Worm (Caenorhabditis elegans) whole organism, L4 larva: ENCODE data around the gene nimk-1.
A peak's percentile ranks its signal among the peaks of the same experiment; 100 is the strongest.

Source experiments
- D1046.2 ChIP-seq: fragments of 200-800 bp; sonication (Bioruptor generic); IDR thresholded peaks from 2 replicates; pipeline ENCODE4 v1.3.6; 2022; ENCODE audit warnings: missing genetic modification characterization, missing compliant biosample characterization
- F26F4.8 ChIP-seq: fragments of 200-800 bp; sonication (Bioruptor generic); conservative IDR thresholded peaks from 2 replicates; pipeline ENCODE4 v1.3.6; 2022; ENCODE audit warnings: missing genetic modification characterization, missing compliant biosample characterization
- F44E2.7 ChIP-seq: fragments of 200-800 bp; sonication (Bioruptor generic); IDR thresholded peaks from 2 replicates; pipeline ENCODE4 v2.1.2; 2022; ENCODE audit warnings: missing genetic modification characterization, missing compliant biosample characterization
- F49E8.2 ChIP-seq: sonication (generic microtip); optimal IDR thresholded peaks from 2 replicates; lab custom pipeline; 2016; ENCODE audit warnings: missing compliant biosample characterization, mild to moderate bottlenecking, missing genetic modification characterization, borderline replicate concordance
- T26A8.4 ChIP-seq: fragments of 200-800 bp; sonication (Bioruptor generic); IDR thresholded peaks from 2 replicates; pipeline ENCODE4 v1.3.6; 2022; ENCODE audit warnings: missing genetic modification characterization, missing compliant biosample characterization
- Y48G9A.11 ChIP-seq: fragments of 200-800 bp; sonication (Bioruptor generic); IDR thresholded peaks from 2 replicates; pipeline ENCODE4 v1.3.6; 2022; ENCODE audit warnings: missing genetic modification reagents, missing genetic modification characterization, missing compliant biosample characterization
- Y5F2A.4 ChIP-seq: fragments of 200-800 bp; sonication (Bioruptor generic); optimal IDR thresholded peaks from 2 replicates; lab custom pipeline; 2018; ENCODE audit warnings: mild to moderate bottlenecking, missing genetic modification characterization, missing compliant biosample characterization
- ZK337.2 ChIP-seq: fragments of 200-800 bp; sonication (Bioruptor generic); IDR thresholded peaks from 2 replicates; pipeline ENCODE4 v1.3.6; 2022; ENCODE audit warnings: missing genetic modification reagents, missing genetic modification characterization, missing compliant biosample characterization
- aha-1 ChIP-seq: fragments of 150-350 bp; peaks from one replicate; lab custom pipeline; 2014; ENCODE audit warnings: missing biosample characterization, missing genetic modification characterization
- arid-1 ChIP-seq: fragments of 200-800 bp; sonication (Bioruptor generic); conservative IDR thresholded peaks from 2 replicates; pipeline ENCODE4 v1.3.6; 2022; ENCODE audit warnings: missing genetic modification reagents, missing genetic modification characterization, missing compliant biosample characterization
- attf-4 ChIP-seq: sonication (generic microtip); optimal IDR thresholded peaks from 3 replicates; lab custom pipeline; 2017; ENCODE audit warnings: missing biosample characterization, missing genetic modification characterization
- ceh-44 ChIP-seq: fragments of 200-800 bp; sonication (Bioruptor generic); IDR thresholded peaks from 2 replicates; pipeline ENCODE4 v1.3.6; 2022; ENCODE audit warnings: missing genetic modification reagents, missing genetic modification characterization, missing compliant biosample characterization
- ceh-62 ChIP-seq: sonication (generic microtip); optimal IDR thresholded peaks from 2 replicates; lab custom pipeline; 2017; ENCODE audit warnings: missing biosample characterization, missing genetic modification characterization
- daf-16 ChIP-seq, 3 experiments: sonication (generic microtip); optimal IDR thresholded peaks; 2 replicates each; lab custom pipeline; 2016 to 2017; ENCODE audit warnings: missing genetic modification characterization in 3 of 3, missing genetic modification reagents in 3 of 3, mild to moderate bottlenecking in 2 of 3, missing compliant biosample characterization in 2 of 3, missing biosample characterization in 1 of 3, moderate library complexity in 1 of 3
- daf-19 ChIP-seq: fragments of 200-800 bp; sonication (Bioruptor generic); conservative IDR thresholded peaks from 2 replicates; pipeline ENCODE4 v1.3.6; 2022; ENCODE audit warnings: missing genetic modification characterization, missing compliant biosample characterization
- dmd-6 ChIP-seq: fragments of 200-800 bp; sonication (Bioruptor generic); IDR thresholded peaks from 2 replicates; pipeline ENCODE4 v1.3.6; 2022; ENCODE audit warnings: missing genetic modification reagents, missing genetic modification characterization, missing compliant biosample characterization
- dmd-8 ChIP-seq: fragments of 200-800 bp; sonication (Bioruptor generic); IDR thresholded peaks from 2 replicates; pipeline ENCODE4 v1.3.6; 2022; ENCODE audit warnings: missing genetic modification characterization, missing compliant biosample characterization
- duxl-1 ChIP-seq: sonication (generic microtip); optimal IDR thresholded peaks from 2 replicates; lab custom pipeline; 2016; ENCODE audit warnings: mild to moderate bottlenecking, missing genetic modification characterization, moderate library complexity, missing compliant biosample characterization; ENCODE audit not compliant: poor library complexity
- dve-1 ChIP-seq: sonication (generic microtip); optimal IDR thresholded peaks from 2 replicates; lab custom pipeline; 2017; ENCODE audit warnings: antibody characterized with exemption, mild to moderate bottlenecking, missing genetic modification characterization, missing compliant biosample characterization; ENCODE audit not compliant: insufficient read depth
- fos-1 ChIP-seq: fragments of 150-350 bp; optimal IDR thresholded peaks from 2 replicates; lab custom pipeline; 2014; ENCODE audit warnings: missing biosample characterization, missing genetic modification characterization
- gei-8 ChIP-seq: fragments of 200-800 bp; sonication (Bioruptor generic); optimal IDR thresholded peaks from 2 replicates; lab custom pipeline; 2018; ENCODE audit warnings: mild to moderate bottlenecking, missing genetic modification characterization, missing compliant biosample characterization
- hlh-11 ChIP-seq: fragments of 200-800 bp; sonication (Bioruptor generic); optimal IDR thresholded peaks from 2 replicates; lab custom pipeline; 2018; ENCODE audit warnings: mild to moderate bottlenecking, missing genetic modification characterization, missing compliant biosample characterization
- hlh-30 ChIP-seq: sonication (generic microtip); optimal IDR thresholded peaks from 2 replicates; lab custom pipeline; 2017; ENCODE audit warnings: antibody characterized with exemption, mild to moderate bottlenecking, missing genetic modification characterization, missing compliant biosample characterization; ENCODE audit not compliant: insufficient read depth
- lim-7 ChIP-seq: fragments of 200-800 bp; sonication (Bioruptor generic); IDR thresholded peaks from 2 replicates; pipeline ENCODE4 v1.3.6; 2022; ENCODE audit warnings: missing genetic modification characterization, missing compliant biosample characterization
- lin-1 ChIP-seq: fragments of 200-800 bp; sonication (Bioruptor generic); IDR thresholded peaks from 2 replicates; pipeline ENCODE4 v1.3.6; 2022; ENCODE audit warnings: missing genetic modification reagents, missing genetic modification characterization, missing compliant biosample characterization
- lin-13 ChIP-seq: fragments of 150-350 bp; optimal IDR thresholded peaks from 2 replicates; lab custom pipeline; 2014; ENCODE audit warnings: missing biosample characterization, missing genetic modification reagents, missing genetic modification characterization
- lin-29 ChIP-seq: fragments of 200-800 bp; sonication (Bioruptor generic); IDR thresholded peaks from 2 replicates; pipeline ENCODE4 v1.3.6; 2022; ENCODE audit warnings: missing genetic modification reagents, missing genetic modification characterization, missing compliant biosample characterization
- lin-39 ChIP-seq: fragments of 150-350 bp; optimal IDR thresholded peaks from 2 replicates; lab custom pipeline; 2014; ENCODE audit warnings: missing biosample characterization, missing genetic modification reagents, missing genetic modification characterization
- lir-3 ChIP-seq: sonication (generic microtip); optimal IDR thresholded peaks from 2 replicates; lab custom pipeline; 2016; ENCODE audit warnings: mild to moderate bottlenecking, missing genetic modification characterization, missing compliant biosample characterization
- madf-5 ChIP-seq, 2 experiments: fragments of 200-800 bp; sonication (Bioruptor generic); IDR thresholded peaks; 2 replicates each; pipeline ENCODE4 v1.3.6; 2022; ENCODE audit warnings: missing compliant biosample characterization in 2 of 2, missing genetic modification characterization in 2 of 2
- madf-9 ChIP-seq: fragments of 200-800 bp; sonication (Bioruptor generic); conservative IDR thresholded peaks from 2 replicates; pipeline ENCODE4 v1.3.6; 2022; ENCODE audit warnings: missing genetic modification reagents, missing genetic modification characterization, missing compliant biosample characterization
- mdt-29 ChIP-seq: fragments of 200-800 bp; sonication (Bioruptor generic); IDR thresholded peaks from 2 replicates; pipeline ENCODE4 v1.3.6; 2022; ENCODE audit warnings: missing genetic modification reagents, missing genetic modification characterization, missing compliant biosample characterization
- mxl-2 ChIP-seq: fragments of 200-800 bp; sonication (Bioruptor generic); conservative IDR thresholded peaks from 2 replicates; pipeline ENCODE4 v1.3.6; 2022; ENCODE audit warnings: missing genetic modification reagents, missing genetic modification characterization, missing compliant biosample characterization
- nhr-10 ChIP-seq: fragments of 150-350 bp; optimal IDR thresholded peaks from 2 replicates; lab custom pipeline; 2014; ENCODE audit warnings: missing biosample characterization, missing genetic modification characterization
- nhr-102 ChIP-seq: sonication (generic microtip); optimal IDR thresholded peaks from 2 replicates; lab custom pipeline; 2016; ENCODE audit warnings: mild to moderate bottlenecking, missing genetic modification characterization, moderate library complexity, missing compliant biosample characterization
- nhr-48 ChIP-seq: sonication (generic microtip); optimal IDR thresholded peaks from 2 replicates; lab custom pipeline; 2016; ENCODE audit warnings: mild to moderate bottlenecking, missing genetic modification characterization, missing compliant biosample characterization
- pha-4 ChIP-seq, 2 experiments: fragments of 150-350 bp in 1 of 2; fragments of 200-800 bp in 1 of 2; sonication (Bioruptor generic) in 1 of 2; IDR thresholded peaks in 1 of 2; optimal IDR thresholded peaks in 1 of 2; 2 replicates each; pipeline versions ENCODE4 v1.3.6 to Lab custom; 2014 to 2022; ENCODE audit warnings: missing genetic modification characterization in 2 of 2, missing genetic modification reagents in 2 of 2, missing biosample characterization in 1 of 2, missing compliant biosample characterization in 1 of 2
- set-16 ChIP-seq: fragments of 200-800 bp; sonication (Bioruptor generic); IDR thresholded peaks from 2 replicates; pipeline ENCODE4 v1.3.6; 2022; ENCODE audit warnings: missing genetic modification reagents, missing genetic modification characterization, missing compliant biosample characterization
- snpc-1.2 ChIP-seq: fragments of 200-800 bp; sonication (Bioruptor generic); IDR thresholded peaks from 2 replicates; pipeline ENCODE4 v1.3.6; 2022; ENCODE audit warnings: missing genetic modification reagents, missing genetic modification characterization, missing compliant biosample characterization
- spr-3 ChIP-seq: fragments of 200-800 bp; sonication (Bioruptor generic); optimal IDR thresholded peaks from 2 replicates; lab custom pipeline; 2018; ENCODE audit warnings: mild to moderate bottlenecking, missing genetic modification characterization, missing compliant biosample characterization
- tra-1 ChIP-seq: fragments of 200-800 bp; sonication (Bioruptor generic); IDR thresholded peaks from 2 replicates; pipeline ENCODE4 v1.3.6; 2022; ENCODE audit warnings: missing genetic modification reagents, missing genetic modification characterization, missing compliant biosample characterization
- unc-130 ChIP-seq: sonication (generic microtip); optimal IDR thresholded peaks from 2 replicates; lab custom pipeline; 2016; ENCODE audit warnings: missing genetic modification reagents, missing genetic modification characterization, missing compliant biosample characterization
- zfp-2 ChIP-seq: sonication (generic microtip); optimal IDR thresholded peaks from 2 replicates; lab custom pipeline; 2016; ENCODE audit warnings: mild to moderate bottlenecking, missing genetic modification characterization, missing compliant biosample characterization
- zip-2 ChIP-seq: fragments of 150-350 bp; optimal IDR thresholded peaks from 2 replicates; lab custom pipeline; 2014; ENCODE audit warnings: missing biosample characterization, missing genetic modification characterization

The nimk-1 gene

ce11 chrII:12541670-12542080, 6.1 kb downstream of the nimk-1 start (continued):
- TF ChIP-seq dmd-8 (GFP tag; lab: Robert Waterston, UW) (0 out of 2 replicates have a peak, but pooled peaks have one; percentile 62), unc-130 (GFP tag; lab: Kevin White, UChicago) (peak; percentile 62), nhr-48 (tag; lab: Kevin White, UChicago) (peak; percentile 32), daf-16 (GFP tag; optimal IDR thresholded peaks at IDR 0.05; lab: Kevin White, UChicago) (peak in 1 of 2 experiments; percentile 84), daf-16 (tag; optimal IDR thresholded peaks at IDR 0.05; lab: Kevin White, UChicago) (peak; percentile 74), spr-3 (GFP tag; lab: Kevin White, UChicago) (peak; percentile 47), dve-1 (peak; percentile 74), T26A8.4 (GFP tag; lab: Robert Waterston, UW) (peak; percentile 77), lim-7 (GFP tag; lab: Robert Waterston, UW) (peak; percentile 85), ZK337.2 (0 out of 2 replicates have a peak, but pooled peaks have one; percentile 52), daf-19 (GFP tag; lab: Robert Waterston, UW) (peak; percentile 84), nhr-102 (tag; lab: Kevin White, UChicago) (peak; percentile 72), zip-2 (peak; percentile 47), duxl-1 (tag; lab: Kevin White, UChicago) (peak; percentile 65), madf-5 (GFP tag; IDR thresholded peaks at IDR 0.05; lab: Robert Waterston, UW) (peak in 1 of 2 experiments; percentile 68; a peak in 1 of 4 replicates), Y5F2A.4 (GFP tag; lab: Kevin White, UChicago) (peak; percentile 66), hlh-11 (tag; lab: Kevin White, UChicago) (peak; percentile 15), dmd-6 (GFP tag; lab: Robert Waterston, UW) (peak; percentile 47), zfp-2 (tag; lab: Kevin White, UChicago) (peak; percentile 23), snpc-1.2 (peak; percentile 66; the same call in 1 of the 2 replicates), set-16 (GFP tag; lab: Robert Waterston, UW) (peak; percentile 15; the same call in 1 of the 2 replicates), mxl-2 (GFP tag; lab: Robert Waterston, UW) (0 out of 2 replicates have a peak, but pooled peaks have one; percentile 27), ceh-44 (peak; percentile 73; the same call in 1 of the 2 replicates)

ce11 chrII:12542594-12542997, 7.0 kb downstream of the nimk-1 start:
- TF ChIP-seq D1046.2 (GFP tag; lab: Robert Waterston, UW) (0 out of 2 replicates have a peak, but pooled peaks have one; percentile 49), lim-7 (GFP tag; lab: Robert Waterston, UW) (peak; percentile 74), gei-8 (peak; percentile 26), ZK337.2 (0 out of 2 replicates have a peak, but pooled peaks have one; percentile 40), ceh-62 (no peak), nhr-10 (tag; lab: Kevin White, UChicago) (no peak), pha-4 (GFP tag; IDR thresholded peaks at IDR 0.05; lab: Robert Waterston, UW) (peak; percentile 45; the same call in 1 of the 2 replicates), pha-4 (tag; optimal IDR thresholded peaks at IDR 0.05; lab: Kevin White, UChicago) (no peak), daf-16 (GFP tag; optimal IDR thresholded peaks at IDR 0.05; lab: Kevin White, UChicago) (peak; percentile 42 to 84), daf-16 (tag; optimal IDR thresholded peaks at IDR 0.05; lab: Kevin White, UChicago) (no peak), dmd-6 (GFP tag; lab: Robert Waterston, UW) (peak; percentile 40), mdt-29 (no peak), lin-1 (peak; percentile 49; the same call in 1 of the 2 replicates), F49E8.2 (tag; lab: Kevin White, UChicago) (peak; percentile 4), F44E2.7 (0 out of 2 replicates have a peak, but pooled peaks have one; percentile 68), ceh-44 (no peak), nhr-48 (tag; lab: Kevin White, UChicago) (peak; percentile 9), lin-39 (tag; lab: Kevin White, UChicago) (no peak), lin-13 (GFP tag; lab: Kevin White, UChicago) (peak; percentile 54), fos-1 (tag; lab: Kevin White, UChicago) (no peak), aha-1 (tag; lab: Kevin White, UChicago) (no peak), dmd-8 (GFP tag; lab: Robert Waterston, UW) (peak; percentile 62; the same call in 1 of the 2 replicates), zip-2 (peak; percentile 36), tra-1 (GFP tag; lab: Robert Waterston, UW) (peak; percentile 60; the same call in 1 of the 2 replicates), hlh-11 (tag; lab: Kevin White, UChicago) (peak; percentile 3), madf-9 (GFP tag; lab: Robert Waterston, UW) (0 out of 2 replicates have a peak, but pooled peaks have one; percentile 36), hlh-30 (tag; lab: Kevin White, UChicago) (peak; percentile 22), lir-3 (tag; lab: Kevin White, UChicago) (no peak), arid-1 (GFP tag; lab: Robert Waterston, UW) (0 out of 2 replicates have a peak, but pooled peaks have one; percentile 40), F26F4.8 (peak; percentile 80), attf-4 (no peak), nhr-102 (tag; lab: Kevin White, UChicago) (peak; percentile 58), lin-29 (GFP tag; lab: Robert Waterston, UW) (no peak), Y48G9A.11 (GFP tag; lab: Robert Waterston, UW) (0 out of 2 replicates have a peak, but pooled peaks have one; percentile 46)
